Worm (Caenorhabditis elegans) whole organism, L1 larva: ENCODE data around the gene mboa-6.

ENCODE experiments used
- dpl-1 ChIP-seq, 3 experiments: fragments of 150-350 bp in 2 of 3; sonication (generic microtip) in 1 of 3; optimal IDR thresholded peaks; 2 replicates each; lab custom pipeline; 2014 to 2017; ENCODE audit warnings: missing biosample characterization in 3 of 3, missing genetic modification characterization in 3 of 3, missing genetic modification reagents in 3 of 3
- lir-3 ChIP-seq: sonication (generic microtip); optimal IDR thresholded peaks from 2 replicates; lab custom pipeline; 2016; ENCODE audit warnings: mild to moderate bottlenecking, missing genetic modification characterization, moderate library complexity, missing compliant biosample characterization; ENCODE audit not compliant: poor library complexity
- swsn-7 ChIP-seq: sonication (generic microtip); optimal IDR thresholded peaks from 2 replicates; lab custom pipeline; 2016; ENCODE audit warnings: missing genetic modification characterization, missing compliant biosample characterization

ce11 chrIII:1963128-1963527 is 1.4 kb upstream of the mboa-6 start:
- TF ChIP-seq swsn-7 (tag; lab: Kevin White, UChicago) = no peak
- TF ChIP-seq lir-3 (tag; lab: Kevin White, UChicago) = no peak
- no peak for TF ChIP-seq dpl-1 (GFP tag; optimal IDR thresholded peaks at IDR 0.05; lab: Kevin White, UChicago)
